Fruit fly (Drosophila melanogaster) whole organism, embryonic: Measurements from ENCODE around the gene CG12347.

Experiments used
- Atf-2 ChIP-seq: fragments of 200-800 bp; sonication (Bioruptor generic); optimal IDR thresholded peaks from 2 replicates; lab custom pipeline; 2016; ENCODE audit warnings: missing biosample characterization, missing genetic modification characterization
- BEAF-32 ChIP-seq: fragments of 200-800 bp; sonication (Bioruptor generic); optimal IDR thresholded peaks from 3 replicates; lab custom pipeline; 2017; ENCODE audit warnings: missing biosample characterization, missing genetic modification characterization, mild to moderate bottlenecking, moderate library complexity, missing genetic modification reagents
- CG10147 ChIP-seq: fragments of 200-800 bp; sonication (Bioruptor generic); optimal IDR thresholded peaks from 2 replicates; lab custom pipeline; 2019; ENCODE audit warnings: missing biosample characterization, mild to moderate bottlenecking, missing genetic modification characterization, moderate library complexity
- CG10462 ChIP-seq: fragments of 200-800 bp; sonication (Bioruptor generic); optimal IDR thresholded peaks from 2 replicates; lab custom pipeline; 2016; ENCODE audit warnings: missing biosample characterization, missing genetic modification characterization
- CG11093 ChIP-seq: fragments of 200-800 bp; sonication (Bioruptor generic); IDR thresholded peaks from 3 replicates; pipeline ENCODE4 v1.3.6; 2022; ENCODE audit warnings: missing biosample characterization, missing genetic modification characterization
- CG12071 ChIP-seq: fragments of 200-800 bp; sonication (Bioruptor generic); optimal IDR thresholded peaks from 3 replicates; lab custom pipeline; 2018; ENCODE audit warnings: missing biosample characterization, mild to moderate bottlenecking, missing genetic modification characterization
- CG12155 ChIP-seq: fragments of 200-800 bp; sonication (Bioruptor generic); optimal IDR thresholded peaks from 3 replicates; lab custom pipeline; 2016; ENCODE audit warnings: missing biosample characterization, missing genetic modification characterization
- CG12659 ChIP-seq: fragments of 200-800 bp; sonication (Bioruptor generic); optimal IDR thresholded peaks from 3 replicates; lab custom pipeline; 2017; ENCODE audit warnings: mild to moderate bottlenecking, missing biosample characterization, missing genetic modification reagents, missing genetic modification characterization
- CG13287 ChIP-seq: fragments of 200-800 bp; sonication (Bioruptor generic); IDR thresholded peaks from 2 replicates; pipeline ENCODE4 v1.3.6; 2022; ENCODE audit warnings: missing biosample characterization, missing genetic modification characterization; ENCODE audit not compliant: partially characterized antibody
- CG16863 ChIP-seq: fragments of 200-800 bp; sonication (Bioruptor generic); optimal IDR thresholded peaks from 3 replicates; lab custom pipeline; 2016; ENCODE audit warnings: missing biosample characterization, missing genetic modification characterization
- CG17829 ChIP-seq: fragments of 200-800 bp; optimal IDR thresholded peaks from 2 replicates; lab custom pipeline; 2019; ENCODE audit warnings: missing biosample characterization, mild to moderate bottlenecking, missing genetic modification characterization, moderate library complexity
- CG1792 ChIP-seq: fragments of 200-800 bp; sonication (Bioruptor generic); optimal IDR thresholded peaks from 2 replicates; lab custom pipeline; 2016; ENCODE audit warnings: missing biosample characterization, missing genetic modification characterization
- CG30403 ChIP-seq: fragments of 200-800 bp; sonication (Bioruptor generic); optimal IDR thresholded peaks from 3 replicates; lab custom pipeline; 2016; ENCODE audit warnings: missing biosample characterization, missing genetic modification characterization
- CG4820 ChIP-seq: fragments of 200-800 bp; sonication (Bioruptor generic); optimal IDR thresholded peaks from 3 replicates; lab custom pipeline; 2016; ENCODE audit warnings: missing biosample characterization, missing genetic modification characterization
- CG5953 ChIP-seq: fragments of 200-800 bp; sonication (Bioruptor generic); IDR thresholded peaks from 2 replicates; pipeline ENCODE4 v1.3.6; 2022; ENCODE audit warnings: missing biosample characterization, missing genetic modification characterization
- CG6654 ChIP-seq: fragments of 200-800 bp; sonication (Bioruptor generic); optimal IDR thresholded peaks from 2 replicates; lab custom pipeline; 2017; ENCODE audit warnings: missing biosample characterization, mild to moderate bottlenecking, missing genetic modification characterization
- CG7357 ChIP-seq: fragments of 200-800 bp; sonication (Bioruptor generic); IDR thresholded peaks from 3 replicates; pipeline ENCODE4 v1.3.6; 2022; ENCODE audit warnings: missing biosample characterization, missing genetic modification characterization
- CG8924 ChIP-seq: fragments of 200-800 bp; optimal IDR thresholded peaks from 3 replicates; lab custom pipeline; 2019; ENCODE audit warnings: missing biosample characterization, mild to moderate bottlenecking, missing genetic modification characterization, moderate library complexity
- CkIIα-i1 ChIP-seq: fragments of 200-800 bp; sonication (Bioruptor generic); IDR thresholded peaks from 2 replicates; pipeline ENCODE4 v1.3.6; 2022; ENCODE audit warnings: missing biosample characterization, missing genetic modification characterization
- Dip3 ChIP-seq: fragments of 200-800 bp; sonication (Bioruptor generic); optimal IDR thresholded peaks from 3 replicates; lab custom pipeline; 2016; ENCODE audit warnings: missing biosample characterization, missing genetic modification characterization
- Doc2 ChIP-seq: fragments of 200-800 bp; sonication (Bioruptor generic); IDR thresholded peaks from 2 replicates; pipeline ENCODE4 v1.3.6; 2022; ENCODE audit warnings: missing biosample characterization, missing genetic modification characterization
- HLHmδ ChIP-seq: fragments of 200-800 bp; sonication (Bioruptor generic); optimal IDR thresholded peaks from 2 replicates; lab custom pipeline; 2018; ENCODE audit warnings: missing biosample characterization, mild to moderate bottlenecking, missing genetic modification characterization, moderate library complexity
- HmgZ ChIP-seq: fragments of 200-800 bp; sonication (Bioruptor generic); optimal IDR thresholded peaks from 2 replicates; lab custom pipeline; 2018; ENCODE audit warnings: missing biosample characterization, mild to moderate bottlenecking, missing genetic modification characterization
- Hmr ChIP-seq: fragments of 200-800 bp; sonication (Bioruptor generic); optimal IDR thresholded peaks from 3 replicates; lab custom pipeline; 2017; ENCODE audit warnings: mild to moderate bottlenecking, missing biosample characterization, missing genetic modification reagents, missing genetic modification characterization
- Neu2 ChIP-seq: fragments of 200-800 bp; sonication (Bioruptor generic); optimal IDR thresholded peaks from 3 replicates; lab custom pipeline; 2016; ENCODE audit warnings: missing biosample characterization, missing genetic modification characterization, borderline replicate concordance
- PHDP ChIP-seq: fragments of 200-800 bp; sonication (Bioruptor generic); optimal IDR thresholded peaks from 3 replicates; lab custom pipeline; 2018; ENCODE audit warnings: missing biosample characterization, mild to moderate bottlenecking, missing genetic modification characterization, moderate library complexity
- Pdp1 ChIP-seq, 2 experiments: fragments of 200-800 bp; sonication (Bioruptor generic); optimal IDR thresholded peaks; 3 replicates each; lab custom pipeline; 2016; ENCODE audit warnings: missing biosample characterization in 2 of 2, missing genetic modification characterization in 2 of 2, mild to moderate bottlenecking in 1 of 2, moderate library complexity in 1 of 2
- Poxn ChIP-seq: fragments of 200-800 bp; sonication (Bioruptor generic); IDR thresholded peaks from 2 replicates; pipeline ENCODE4 v1.3.6; 2022; ENCODE audit warnings: missing biosample characterization, missing genetic modification characterization
- Ptx1 ChIP-seq: fragments of 200-800 bp; sonication (Bioruptor generic); IDR thresholded peaks from 2 replicates; pipeline ENCODE4 v1.3.6; 2022; ENCODE audit warnings: missing biosample characterization, missing genetic modification characterization
- Six4 ChIP-seq: fragments of 200-800 bp; sonication (Bioruptor generic); optimal IDR thresholded peaks from 2 replicates; lab custom pipeline; 2016; ENCODE audit warnings: missing biosample characterization, missing genetic modification characterization
- ac ChIP-seq: fragments of 200-800 bp; sonication (Bioruptor generic); optimal IDR thresholded peaks from 3 replicates; lab custom pipeline; 2017; ENCODE audit warnings: missing biosample characterization, mild to moderate bottlenecking, missing genetic modification characterization
- ash1 ChIP-seq: fragments of 200-800 bp; sonication (Bioruptor generic); optimal IDR thresholded peaks from 2 replicates; lab custom pipeline; 2018; ENCODE audit warnings: missing biosample characterization, mild to moderate bottlenecking, missing genetic modification characterization
- cad ChIP-seq: fragments of >200 bp; optimal IDR thresholded peaks from 2 replicates; lab custom pipeline; 2017; ENCODE audit warnings: missing biosample characterization, missing genetic modification characterization
- chif ChIP-seq, 2 experiments: fragments of 200-800 bp; sonication (Bioruptor generic); optimal IDR thresholded peaks; 3 replicates each; lab custom pipeline; 2016; ENCODE audit warnings: missing biosample characterization in 2 of 2, missing genetic modification characterization in 2 of 2
- chn ChIP-seq: fragments of 200-800 bp; sonication (Bioruptor generic); optimal IDR thresholded peaks from 2 replicates; lab custom pipeline; 2016; ENCODE audit warnings: missing biosample characterization, missing genetic modification characterization
- ci ChIP-seq: fragments of 200-800 bp; sonication (Bioruptor generic); IDR thresholded peaks from 3 replicates; pipeline ENCODE4 v1.3.6; 2022; ENCODE audit warnings: missing biosample characterization, missing genetic modification characterization
- croc ChIP-seq: fragments of 200-800 bp; sonication (Bioruptor generic); conservative IDR thresholded peaks from 3 replicates; pipeline ENCODE4 v1.3.6; 2022; ENCODE audit warnings: missing biosample characterization, missing genetic modification characterization
- dpn ChIP-seq, 2 experiments: fragments of 200-800 bp; sonication (Bioruptor generic); optimal IDR thresholded peaks; 3 replicates each; lab custom pipeline; 2016; ENCODE audit warnings: missing biosample characterization in 2 of 2, missing genetic modification characterization in 2 of 2
- ewg ChIP-seq: fragments of 200-800 bp; sonication (Bioruptor generic); optimal IDR thresholded peaks from 3 replicates; lab custom pipeline; 2017; ENCODE audit warnings: mild to moderate bottlenecking, missing biosample characterization, missing genetic modification reagents, missing genetic modification characterization
- gcm2 ChIP-seq: fragments of 200-800 bp; sonication (Bioruptor generic); optimal IDR thresholded peaks from 2 replicates; lab custom pipeline; 2016; ENCODE audit warnings: missing biosample characterization, missing genetic modification characterization
- hkb ChIP-seq, 2 experiments: fragments of 200-800 bp in 1 of 2; fragments of >200 bp in 1 of 2; sonication (Bioruptor generic) in 1 of 2; IDR thresholded peaks in 1 of 2; optimal IDR thresholded peaks in 1 of 2; 2 replicates each; pipeline versions ENCODE4 v1.3.6 to Lab custom; 2017 to 2022; ENCODE audit warnings: missing biosample characterization in 1 of 2, missing genetic modification characterization in 1 of 2
- kni ChIP-seq: fragments of 200-800 bp; sonication (Bioruptor generic); optimal IDR thresholded peaks from 3 replicates; lab custom pipeline; 2017; ENCODE audit warnings: mild to moderate bottlenecking, missing biosample characterization, missing genetic modification reagents, missing genetic modification characterization
- lmd ChIP-seq: fragments of 200-800 bp; sonication (Bioruptor generic); IDR thresholded peaks from 2 replicates; pipeline ENCODE4 v1.3.6; 2022; ENCODE audit warnings: missing biosample characterization, missing genetic modification characterization
- pan ChIP-seq, 4 experiments: fragments of >200 bp in 3 of 4; fragments of 200-800 bp in 1 of 4; sonication (Bioruptor generic) in 1 of 4; optimal IDR thresholded peaks in 3 of 4; IDR thresholded peaks in 1 of 4; 2 replicates each; pipeline versions ENCODE4 v1.3.6 to Lab custom; 2017 to 2022; ENCODE audit warnings: missing biosample characterization in 2 of 4, missing genetic modification characterization in 2 of 4, mixed read lengths in 1 of 4
- prd ChIP-seq, 3 experiments: fragments of >200 bp in 2 of 3; fragments of 200-800 bp in 1 of 3; sonication (Bioruptor generic) in 1 of 3; optimal IDR thresholded peaks in 2 of 3; IDR thresholded peaks in 1 of 3; 2 replicates in 2 of 3; 3 replicates in 1 of 3; pipeline versions ENCODE4 v1.3.6 to Lab custom; 2017 to 2022; ENCODE audit warnings: missing biosample characterization in 1 of 3, missing genetic modification characterization in 1 of 3
- vnd ChIP-seq: fragments of 200-800 bp; sonication (Bioruptor generic); IDR thresholded peaks from 3 replicates; pipeline ENCODE4 v1.3.6; 2022; ENCODE audit warnings: missing biosample characterization, missing genetic modification characterization; ENCODE audit not compliant: partially characterized antibody
- wdn ChIP-seq: fragments of 200-800 bp; sonication (Bioruptor generic); IDR thresholded peaks from 2 replicates; pipeline ENCODE4 v1.3.6; 2022; ENCODE audit warnings: missing biosample characterization, missing genetic modification characterization
- wor ChIP-seq: fragments of 200-800 bp; sonication (Bioruptor generic); IDR thresholded peaks from 2 replicates; pipeline ENCODE4 v1.3.6; 2022; ENCODE audit warnings: missing biosample characterization, missing genetic modification characterization
- zen ChIP-seq: fragments of 200-800 bp; sonication (Bioruptor generic); optimal IDR thresholded peaks from 3 replicates; lab custom pipeline; 2018; ENCODE audit warnings: missing biosample characterization, mild to moderate bottlenecking, missing genetic modification characterization, moderate library complexity

CG12347 gene

dm6 chr3R:17941086-17941485, 34.8 kb downstream of the CG12347 start (continued):
- 0 out of 2 replicates have a peak, but pooled peaks have one; percentile 37 for TF ChIP-seq Ptx1
- peak; percentile 13 for TF ChIP-seq kni (GFP tag; lab: Kevin White, UChicago)
- no peak for TF ChIP-seq Hmr
- TF ChIP-seq Atf-2 (GFP tag; lab: Kevin White, UChicago), result peak; percentile 20
- peak; percentile 22 for TF ChIP-seq Pdp1 (GFP tag; optimal IDR thresholded peaks at IDR 0.05; lab: Kevin White, UChicago)
- TF ChIP-seq CG11093 (GFP tag; lab: Robert Waterston, UW), result 0 out of 3 replicates have a peak, but pooled peaks have one; percentile 38
- no peak for TF ChIP-seq wor (GFP tag; lab: Robert Waterston, UW)
- TF ChIP-seq gcm2 (GFP tag; lab: Kevin White, UChicago), result no peak
- peak; percentile 64 for TF ChIP-seq CG12155 (GFP tag; lab: Kevin White, UChicago)
- TF ChIP-seq prd (optimal IDR thresholded peaks at IDR 0.05; lab: Kevin White, UChicago), result no peak
- TF ChIP-seq prd (GFP tag; IDR thresholded peaks at IDR 0.05; lab: Robert Waterston, UW), result peak; percentile 94
- peak; percentile 85 for TF ChIP-seq ci
- TF ChIP-seq zen (tag; lab: Kevin White, UChicago), result peak; percentile 95
- TF ChIP-seq lmd (GFP tag; lab: Robert Waterston, UW), result peak; percentile 57
- TF ChIP-seq CG1792 (GFP tag; lab: Kevin White, UChicago), result no peak
- peak; percentile 1 for TF ChIP-seq CG6654 (GFP tag; lab: Kevin White, UChicago)
- TF ChIP-seq CG12071, result no peak
- TF ChIP-seq BEAF-32, result no peak
- peak; percentile 53; the same call in 1 of the 3 replicates for TF ChIP-seq CG7357
- peak; percentile 100 for TF ChIP-seq ac (GFP tag; lab: Kevin White, UChicago)
- TF ChIP-seq HLHmδ (GFP tag; lab: Kevin White, UChicago), result peak; percentile 65
- peak; percentile 57 for TF ChIP-seq CG10462 (GFP tag; lab: Kevin White, UChicago)
- peak; percentile 32 to 73 for TF ChIP-seq chif (GFP tag; optimal IDR thresholded peaks at IDR 0.05; lab: Kevin White, UChicago)
- TF ChIP-seq Six4 (GFP tag; lab: Kevin White, UChicago), result peak; percentile 18
- TF ChIP-seq CkIIα-i1 (GFP tag; lab: Robert Waterston, UW), result no peak
- no peak for TF ChIP-seq cad (GFP tag; lab: Kevin White, UChicago)
- peak; percentile 43 for TF ChIP-seq PHDP (tag; lab: Kevin White, UChicago)
- TF ChIP-seq Neu2 (GFP tag; lab: Kevin White, UChicago), result peak; percentile 33
- TF ChIP-seq CG8924 (tag; lab: Kevin White, UChicago), result peak; percentile 73
- peak; percentile 71 for TF ChIP-seq chn (GFP tag; lab: Kevin White, UChicago)
- no peak for TF ChIP-seq Poxn (GFP tag; lab: Robert Waterston, UW)
- TF ChIP-seq CG30403 (GFP tag; lab: Kevin White, UChicago), result peak; percentile 57
- no peak for TF ChIP-seq wdn (GFP tag; lab: Robert Waterston, UW)
- TF ChIP-seq CG12659 (GFP tag; lab: Kevin White, UChicago), result peak; percentile 5
- no peak for TF ChIP-seq hkb (optimal IDR thresholded peaks at IDR 0.05; lab: Kevin White, UChicago)
- peak; percentile 69 for TF ChIP-seq hkb (GFP tag; IDR thresholded peaks at IDR 0.05; lab: Robert Waterston, UW)
- TF ChIP-seq HmgZ (tag; lab: Kevin White, UChicago), result peak; percentile 4
- TF ChIP-seq CG17829 (tag; lab: Kevin White, UChicago), result peak; percentile 84
- no peak for TF ChIP-seq pan (optimal IDR thresholded peaks at IDR 0.05; lab: Kevin White, UChicago)
- TF ChIP-seq pan (GFP tag; optimal IDR thresholded peaks at IDR 0.05 in 1 of 2, IDR thresholded peaks at IDR 0.05 in 1 of 2), result peak in 1 of 2 experiments; percentile 68
- no peak for TF ChIP-seq CG13287 (GFP tag; lab: Robert Waterston, UW)
- TF ChIP-seq Dip3, result no peak
- TF ChIP-seq CG5953 (GFP tag; lab: Robert Waterston, UW), result peak; percentile 19; the same call in 1 of the 2 replicates
- TF ChIP-seq ash1 (GFP tag; lab: Kevin White, UChicago), result no peak
- TF ChIP-seq ewg (GFP tag; lab: Kevin White, UChicago), result peak; percentile 35
- TF ChIP-seq CG16863, result peak; percentile 58
- TF ChIP-seq vnd (GFP tag; lab: Robert Waterston, UW), result no peak
- TF ChIP-seq croc, result peak; percentile 77
- peak; percentile 80 for TF ChIP-seq CG4820 (GFP tag; lab: Kevin White, UChicago)
- peak in 1 of 2 experiments; percentile 53 for TF ChIP-seq dpn (GFP tag; optimal IDR thresholded peaks at IDR 0.05; lab: Kevin White, UChicago)
- no peak for TF ChIP-seq Doc2 (GFP tag; lab: Robert Waterston, UW)
- peak; percentile 18 for TF ChIP-seq CG10147
